Fruit fly (Drosophila melanogaster): ENCODE measurements around the gene CG14339.

dm6 chr2L:1074180-1074864 is 34.0 kb upstream of the CG14339 start:
- TF ChIP-seq eg (GFP tag; IDR thresholded peaks at IDR 0.05) = peak; percentile 76
- TF ChIP-seq CG6854 (GFP tag; optimal IDR thresholded peaks at IDR 0.05) = no peak
- no peak for TF ChIP-seq CG9139 (GFP tag; optimal IDR thresholded peaks at IDR 0.05)
- TF ChIP-seq Blimp-1 (GFP tag; optimal IDR thresholded peaks at IDR 0.05) = no peak

Data from whole organism, prepupa.